Fruit fly (Drosophila melanogaster) whole organism, embryonic: ENCODE results near the gene CG11251.

ENCODE experiments used
- CG10209 ChIP-seq: fragments of 200-800 bp; sonication (Bioruptor generic); optimal IDR thresholded peaks from 3 replicates; lab custom pipeline; 2017; ENCODE audit warnings: missing biosample characterization, mild to moderate bottlenecking, missing genetic modification characterization, missing genetic modification reagents
- CG10267 ChIP-seq: fragments of 200-800 bp; sonication (Bioruptor generic); optimal IDR thresholded peaks from 2 replicates; lab custom pipeline; 2018; ENCODE audit warnings: missing biosample characterization, mild to moderate bottlenecking, missing genetic modification characterization, moderate library complexity
- CG11398 ChIP-seq: fragments of 200-800 bp; sonication (Bioruptor generic); optimal IDR thresholded peaks from 2 replicates; lab custom pipeline; 2016; ENCODE audit warnings: missing biosample characterization, missing genetic modification characterization
- CG11560 ChIP-seq: fragments of 200-800 bp; sonication (Bioruptor generic); IDR thresholded peaks from 3 replicates; pipeline ENCODE4 v1.3.6; 2022; ENCODE audit warnings: missing biosample characterization, missing genetic modification characterization
- CG11696 ChIP-seq: fragments of 200-800 bp; sonication (Bioruptor generic); IDR thresholded peaks from 2 replicates; pipeline ENCODE4 v1.3.6; 2022; ENCODE audit warnings: missing biosample characterization, missing genetic modification characterization
- CG13775 ChIP-seq: fragments of 200-800 bp; sonication (Bioruptor generic); optimal IDR thresholded peaks from 3 replicates; lab custom pipeline; 2017; ENCODE audit warnings: missing biosample characterization, mild to moderate bottlenecking, missing genetic modification characterization
- CG16779 ChIP-seq: fragments of 200-800 bp; sonication (Bioruptor generic); IDR thresholded peaks from 2 replicates; pipeline ENCODE4 v1.3.6; 2022; ENCODE audit warnings: missing biosample characterization, missing genetic modification characterization
- CG16815 ChIP-seq: fragments of 200-800 bp; sonication (Bioruptor generic); optimal IDR thresholded peaks from 3 replicates; lab custom pipeline; 2017; ENCODE audit warnings: missing biosample characterization, mild to moderate bottlenecking, missing genetic modification characterization
- CG17802 ChIP-seq: fragments of 200-800 bp; sonication (Bioruptor generic); optimal IDR thresholded peaks from 2 replicates; lab custom pipeline; 2018; ENCODE audit warnings: missing biosample characterization, mild to moderate bottlenecking, missing genetic modification characterization, moderate library complexity
- CG18599 ChIP-seq: fragments of 200-800 bp; sonication (Bioruptor generic); optimal IDR thresholded peaks from 3 replicates; lab custom pipeline; 2017; ENCODE audit warnings: missing biosample characterization, missing genetic modification characterization, mild to moderate bottlenecking, moderate library complexity, missing genetic modification reagents
- CG2889 ChIP-seq: fragments of 200-800 bp; sonication (Bioruptor generic); IDR thresholded peaks from 3 replicates; pipeline ENCODE4 v1.3.6; 2022; ENCODE audit warnings: missing biosample characterization, missing genetic modification characterization
- CG34224 ChIP-seq: fragments of 200-800 bp; sonication (Bioruptor generic); IDR thresholded peaks from 3 replicates; pipeline ENCODE4 v1.3.6; 2022; ENCODE audit warnings: missing biosample characterization, missing genetic modification characterization; ENCODE audit not compliant: partially characterized antibody
- CG3847 ChIP-seq: fragments of 200-800 bp; sonication (Bioruptor generic); IDR thresholded peaks from 2 replicates; pipeline ENCODE4 v1.3.6; 2022; ENCODE audit warnings: missing biosample characterization, missing genetic modification characterization
- CG42726 ChIP-seq: fragments of 200-800 bp; sonication (Bioruptor generic); IDR thresholded peaks from 2 replicates; pipeline ENCODE4 v1.3.6; 2022; ENCODE audit warnings: missing biosample characterization, missing genetic modification characterization; ENCODE audit not compliant: partially characterized antibody
- CG4707 ChIP-seq: fragments of 200-800 bp; sonication (Bioruptor generic); optimal IDR thresholded peaks from 2 replicates; lab custom pipeline; 2018; ENCODE audit warnings: missing biosample characterization, mild to moderate bottlenecking, missing genetic modification characterization, moderate library complexity
- CG6683 ChIP-seq: fragments of 200-800 bp; sonication (Bioruptor generic); optimal IDR thresholded peaks from 2 replicates; lab custom pipeline; 2017; ENCODE audit warnings: missing biosample characterization, mild to moderate bottlenecking, missing genetic modification characterization, missing genetic modification reagents
- CG9876 ChIP-seq: fragments of 200-800 bp; sonication (Bioruptor generic); optimal IDR thresholded peaks from 2 replicates; lab custom pipeline; 2016; ENCODE audit warnings: missing biosample characterization, missing genetic modification characterization
- Dbx ChIP-seq: fragments of 200-800 bp; sonication (Bioruptor generic); IDR thresholded peaks from 3 replicates; pipeline ENCODE4 v1.3.6; 2022; ENCODE audit warnings: missing biosample characterization, missing genetic modification characterization
- Deaf1 ChIP-seq: fragments of 200-800 bp; optimal IDR thresholded peaks from 3 replicates; lab custom pipeline; 2019; ENCODE audit warnings: missing biosample characterization, mild to moderate bottlenecking, missing genetic modification characterization, moderate library complexity
- E2f2 ChIP-seq: fragments of 200-800 bp; sonication (Bioruptor generic); IDR thresholded peaks from 2 replicates; pipeline ENCODE4 v1.3.6; 2022; ENCODE audit warnings: missing biosample characterization, missing genetic modification characterization
- Fer2 ChIP-seq: fragments of 200-800 bp; sonication (Bioruptor generic); optimal IDR thresholded peaks from 2 replicates; lab custom pipeline; 2018; ENCODE audit warnings: missing biosample characterization, mild to moderate bottlenecking, missing genetic modification characterization, moderate library complexity
- GATAe ChIP-seq: fragments of 200-800 bp; sonication (Bioruptor generic); conservative IDR thresholded peaks from 2 replicates; pipeline ENCODE4 v1.3.6; 2022; ENCODE audit warnings: missing biosample characterization, missing genetic modification characterization
- HLH3B ChIP-seq: fragments of 200-800 bp; sonication (Bioruptor generic); IDR thresholded peaks from 2 replicates; pipeline ENCODE4 v1.3.6; 2022; ENCODE audit warnings: missing biosample characterization, missing genetic modification characterization
- HmgZ ChIP-seq: fragments of 200-800 bp; sonication (Bioruptor generic); optimal IDR thresholded peaks from 2 replicates; lab custom pipeline; 2018; ENCODE audit warnings: missing biosample characterization, mild to moderate bottlenecking, missing genetic modification characterization
- Mrtf ChIP-seq: fragments of 200-800 bp; sonication (Bioruptor generic); IDR thresholded peaks from 3 replicates; pipeline ENCODE4 v1.3.6; 2022; ENCODE audit warnings: missing biosample characterization, missing genetic modification characterization
- NK7.1 ChIP-seq: fragments of 200-800 bp; sonication (Bioruptor generic); optimal IDR thresholded peaks from 3 replicates; lab custom pipeline; 2016; ENCODE audit warnings: missing biosample characterization, missing genetic modification characterization
- Nf-YA ChIP-seq: fragments of 200-800 bp; sonication (Bioruptor generic); IDR thresholded peaks from 2 replicates; pipeline ENCODE4 v1.3.6; 2022; ENCODE audit warnings: missing biosample characterization, missing genetic modification characterization
- Rx ChIP-seq: fragments of 200-800 bp; sonication (Bioruptor generic); IDR thresholded peaks from 2 replicates; pipeline ENCODE4 v1.3.6; 2022; ENCODE audit warnings: missing biosample characterization, missing genetic modification characterization
- abd-A ChIP-seq: fragments of 200-800 bp; sonication (Bioruptor generic); optimal IDR thresholded peaks from 3 replicates; lab custom pipeline; 2019; ENCODE audit warnings: missing biosample characterization, mild to moderate bottlenecking, missing genetic modification characterization, moderate library complexity
- bab2 ChIP-seq: fragments of 200-800 bp; sonication (Bioruptor generic); optimal IDR thresholded peaks from 2 replicates; lab custom pipeline; 2016; ENCODE audit warnings: missing biosample characterization, missing genetic modification characterization
- br ChIP-seq: fragments of >200 bp; optimal IDR thresholded peaks from 2 replicates; lab custom pipeline; 2017
- chn ChIP-seq: fragments of 200-800 bp; sonication (Bioruptor generic); optimal IDR thresholded peaks from 2 replicates; lab custom pipeline; 2016; ENCODE audit warnings: missing biosample characterization, missing genetic modification characterization
- ci ChIP-seq: fragments of 200-800 bp; sonication (Bioruptor generic); IDR thresholded peaks from 3 replicates; pipeline ENCODE4 v1.3.6; 2022; ENCODE audit warnings: missing biosample characterization, missing genetic modification characterization
- crc ChIP-seq: fragments of 200-800 bp; sonication (Bioruptor generic); optimal IDR thresholded peaks from 2 replicates; lab custom pipeline; 2016; ENCODE audit warnings: missing biosample characterization, missing genetic modification characterization
- croc ChIP-seq: fragments of 200-800 bp; sonication (Bioruptor generic); conservative IDR thresholded peaks from 3 replicates; pipeline ENCODE4 v1.3.6; 2022; ENCODE audit warnings: missing biosample characterization, missing genetic modification characterization
- fd102C ChIP-seq: fragments of 200-800 bp; sonication (Bioruptor generic); optimal IDR thresholded peaks from 2 replicates; lab custom pipeline; 2018; ENCODE audit warnings: missing biosample characterization, mild to moderate bottlenecking, missing genetic modification characterization, moderate library complexity
- gfzf ChIP-seq: fragments of 200-800 bp; sonication (Bioruptor generic); optimal IDR thresholded peaks from 2 replicates; lab custom pipeline; 2016; ENCODE audit warnings: missing biosample characterization, mild to moderate bottlenecking, missing genetic modification characterization, moderate library complexity
- grau ChIP-seq: fragments of 200-800 bp; optimal IDR thresholded peaks from 3 replicates; lab custom pipeline; 2019; ENCODE audit warnings: missing biosample characterization, mild to moderate bottlenecking, missing genetic modification characterization, moderate library complexity
- mam ChIP-seq: fragments of 200-800 bp; sonication (Bioruptor generic); optimal IDR thresholded peaks from 3 replicates; lab custom pipeline; 2016; ENCODE audit warnings: missing biosample characterization, missing genetic modification characterization
- peb ChIP-seq: fragments of 200-800 bp; sonication (Bioruptor generic); IDR thresholded peaks from 2 replicates; pipeline ENCODE4 v1.3.6; 2022; ENCODE audit warnings: missing biosample characterization, missing genetic modification characterization
- pum ChIP-seq: fragments of 200-800 bp; sonication (Bioruptor generic); optimal IDR thresholded peaks from 2 replicates; lab custom pipeline; 2016; ENCODE audit warnings: missing biosample characterization, missing genetic modification characterization
- rib ChIP-seq: fragments of 200-800 bp; sonication (Bioruptor generic); IDR thresholded peaks from 2 replicates; pipeline ENCODE4 v1.3.6; 2022; ENCODE audit warnings: missing biosample characterization, missing genetic modification characterization
- row ChIP-seq: fragments of 200-800 bp; sonication (Bioruptor generic); IDR thresholded peaks from 3 replicates; pipeline ENCODE4 v1.3.6; 2022; ENCODE audit warnings: missing biosample characterization, missing genetic modification characterization
- shn ChIP-seq: fragments of 200-800 bp; sonication (Bioruptor generic); optimal IDR thresholded peaks from 3 replicates; lab custom pipeline; 2016; ENCODE audit warnings: missing biosample characterization, missing genetic modification characterization
- toy ChIP-seq: fragments of 200-800 bp; sonication (Bioruptor generic); IDR thresholded peaks from 2 replicates; pipeline ENCODE4 v1.3.6; 2022; ENCODE audit warnings: missing biosample characterization, missing genetic modification characterization
- twi ChIP-seq: fragments of 200-800 bp; optimal IDR thresholded peaks from 2 replicates; lab custom pipeline; 2019; ENCODE audit warnings: missing biosample characterization, mild to moderate bottlenecking, missing genetic modification characterization, moderate library complexity
- unpg ChIP-seq: fragments of 200-800 bp; sonication (Bioruptor generic); optimal IDR thresholded peaks from 3 replicates; lab custom pipeline; 2018; ENCODE audit warnings: missing biosample characterization, mild to moderate bottlenecking, missing genetic modification characterization, moderate library complexity
- wek ChIP-seq: fragments of 200-800 bp; sonication (Bioruptor generic); optimal IDR thresholded peaks from 3 replicates; lab custom pipeline; 2018; ENCODE audit warnings: missing biosample characterization, mild to moderate bottlenecking, missing genetic modification characterization, moderate library complexity
- zf30C ChIP-seq: fragments of 200-800 bp; sonication (Bioruptor generic); optimal IDR thresholded peaks from 3 replicates; lab custom pipeline; 2018; ENCODE audit warnings: missing biosample characterization, mild to moderate bottlenecking, missing genetic modification characterization

The CG11251 gene

dm6 chr3L:13041292-13042067 is 48.3 kb downstream of the CG11251 start, which contains the start of gene RpS4 (continued):
- peak; percentile 73 for TF ChIP-seq shn (GFP tag; lab: Kevin White, UChicago)
- peak; percentile 83 for TF ChIP-seq rib (GFP tag; lab: Robert Waterston, UW)
- peak; percentile 63; the same call in 2 of the 3 replicates for TF ChIP-seq CG2889
- peak; percentile 92 for TF ChIP-seq HmgZ (tag; lab: Kevin White, UChicago)
- TF ChIP-seq croc (GFP tag; lab: Robert Waterston, UW), result peak; percentile 56
- peak; percentile 84 for TF ChIP-seq mam (GFP tag; lab: Kevin White, UChicago)
- peak; percentile 83 for TF ChIP-seq CG6683 (GFP tag; lab: Kevin White, UChicago)
- peak; percentile 92 for TF ChIP-seq row (GFP tag; lab: Robert Waterston, UW)
- TF ChIP-seq CG11398 (GFP tag; lab: Kevin White, UChicago), result peak; percentile 82
- peak; percentile 62 for TF ChIP-seq CG42726 (GFP tag; lab: Robert Waterston, UW)
- peak; percentile 99 for TF ChIP-seq ci (GFP tag; lab: Robert Waterston, UW)
- TF ChIP-seq chn (GFP tag; lab: Kevin White, UChicago), result peak; percentile 79
- TF ChIP-seq Mrtf (GFP tag; lab: Robert Waterston, UW), result peak; percentile 73
- TF ChIP-seq Nf-YA (GFP tag; lab: Robert Waterston, UW), result peak; percentile 74
- peak; percentile 92 for TF ChIP-seq gfzf
- TF ChIP-seq wek (GFP tag; lab: Kevin White, UChicago), result peak; percentile 99
- peak; percentile 68 for TF ChIP-seq pum
- no peak for TF ChIP-seq br
- peak; percentile 72 for TF ChIP-seq crc (GFP tag; lab: Kevin White, UChicago)
- no peak for TF ChIP-seq CG34224 (GFP tag; lab: Robert Waterston, UW)
- TF ChIP-seq Fer2, result peak; percentile 81
- peak; percentile 11 for TF ChIP-seq abd-A (tag; lab: Kevin White, UChicago)
- peak; percentile 80 for TF ChIP-seq CG10267
- TF ChIP-seq bab2, result peak; percentile 63
- peak; percentile 44 for TF ChIP-seq Deaf1 (tag; lab: Kevin White, UChicago)
- peak; percentile 76 for TF ChIP-seq zf30C (GFP tag; lab: Kevin White, UChicago)
- TF ChIP-seq fd102C, result peak; percentile 86
- TF ChIP-seq E2f2, result peak; percentile 37
- TF ChIP-seq toy (GFP tag; lab: Robert Waterston, UW), result peak; percentile 72; the same call in 1 of the 2 replicates
- peak; percentile 43; the same call in 1 of the 2 replicates for TF ChIP-seq GATAe
- peak; percentile 91 for TF ChIP-seq unpg
- TF ChIP-seq CG13775 (GFP tag; lab: Kevin White, UChicago), result peak; percentile 91
- TF ChIP-seq CG4707 (GFP tag; lab: Kevin White, UChicago), result peak; percentile 96
- TF ChIP-seq twi (tag; lab: Kevin White, UChicago), result peak; percentile 62
- peak; percentile 60 for TF ChIP-seq CG16815 (GFP tag; lab: Kevin White, UChicago)
- TF ChIP-seq CG16779 (GFP tag; lab: Robert Waterston, UW), result peak; percentile 90
- peak; percentile 76 for TF ChIP-seq grau
- TF ChIP-seq HLH3B (GFP tag; lab: Robert Waterston, UW), result peak; percentile 79
- peak; percentile 90 for TF ChIP-seq CG18599
- TF ChIP-seq CG3847 (GFP tag; lab: Robert Waterston, UW), result peak; percentile 85
- TF ChIP-seq peb (GFP tag; lab: Robert Waterston, UW), result peak; percentile 48; the same call in 1 of the 2 replicates
- peak; percentile 85 for TF ChIP-seq Rx (GFP tag; lab: Robert Waterston, UW)
- TF ChIP-seq CG17802, result peak; percentile 82
- TF ChIP-seq CG9876 (GFP tag; lab: Kevin White, UChicago), result peak; percentile 88
- peak; percentile 62; the same call in 1 of the 3 replicates for TF ChIP-seq CG11560 (tag; lab: Robert Waterston, UW)
- TF ChIP-seq Dbx (GFP tag; lab: Robert Waterston, UW), result peak; percentile 91
- peak; percentile 87 for TF ChIP-seq NK7.1 (GFP tag; lab: Kevin White, UChicago)
- TF ChIP-seq CG11696, result peak; percentile 65
- TF ChIP-seq CG10209, result peak; percentile 90
